Fruit fly (Drosophila melanogaster): Measurements from ENCODE around the gene CG3226.

CG3226 gene

dm6 chrX:6662876-6663551 lies 9.0 kb upstream of the CG3226 start (continued):
- peak; percentile 51; the same call in 1 of the 2 replicates for TF ChIP-seq HLH3B (GFP tag; IDR thresholded peaks at IDR 0.05)
- TF ChIP-seq vnd (GFP tag; IDR thresholded peaks at IDR 0.05; ENCODE audit: partially characterized antibody), result no peak
- no peak for TF ChIP-seq CG8290 (GFP tag; optimal IDR thresholded peaks at IDR 0.05)
- TF ChIP-seq CG8290 (tag; optimal IDR thresholded peaks at IDR 0.05), result peak in 1 of 2 experiments; percentile 46
- TF ChIP-seq Ada2b (GFP tag; IDR thresholded peaks at IDR 0.05), result peak; percentile 49; the same call in 1 of the 2 replicates
- peak; percentile 25 for TF ChIP-seq CG3163 (GFP tag; optimal IDR thresholded peaks at IDR 0.05)
- TF ChIP-seq NC2β (GFP tag; optimal IDR thresholded peaks at IDR 0.05), result no peak
- no peak for TF ChIP-seq hkb (optimal IDR thresholded peaks at IDR 0.05)
- TF ChIP-seq hkb (GFP tag; IDR thresholded peaks at IDR 0.05), result peak; percentile 52
- TF ChIP-seq CG7556 (GFP tag; optimal IDR thresholded peaks at IDR 0.05), result peak; percentile 43
- TF ChIP-seq pho (GFP tag; optimal IDR thresholded peaks at IDR 0.05), result peak; percentile 48
- peak; percentile 45 for TF ChIP-seq CG3847 (GFP tag; IDR thresholded peaks at IDR 0.05)
- TF ChIP-seq abd-A (tag; optimal IDR thresholded peaks at IDR 0.05), result no peak
- TF ChIP-seq schlank (tag; optimal IDR thresholded peaks at IDR 0.05), result no peak
- no peak for TF ChIP-seq pfk (GFP tag; optimal IDR thresholded peaks at IDR 0.05)
- peak; percentile 63; the same call in 1 of the 2 replicates for TF ChIP-seq Ptx1 (GFP tag; IDR thresholded peaks at IDR 0.05)
- TF ChIP-seq HLH4C (GFP tag; IDR thresholded peaks at IDR 0.05; ENCODE audit: partially characterized antibody), result no peak
- peak; percentile 19 for TF ChIP-seq nmo (GFP tag; optimal IDR thresholded peaks at IDR 0.05)
- no peak for TF ChIP-seq z (GFP tag; IDR thresholded peaks at IDR 0.05)
- TF ChIP-seq Xrp1 (GFP tag; IDR thresholded peaks at IDR 0.05), result peak; percentile 46; the same call in 1 of the 2 replicates
- peak in 1 of 2 experiments; percentile 46 for TF ChIP-seq Hr78 (GFP tag; optimal IDR thresholded peaks at IDR 0.05)
- no peak for TF ChIP-seq prd (optimal IDR thresholded peaks at IDR 0.05)
- peak; percentile 55; the same call in 2 of the 3 replicates for TF ChIP-seq prd (GFP tag; IDR thresholded peaks at IDR 0.05)

dm6 chrX:6662378-6662777 lies 8.3 kb upstream of the CG3226 start:
- TF ChIP-seq hb (GFP tag; IDR thresholded peaks at IDR 0.05; ENCODE audit: partially characterized antibody) (no peak), CG12155 (GFP tag; optimal IDR thresholded peaks at IDR 0.05) (no peak), CG7963 (GFP tag; IDR thresholded peaks at IDR 0.05; ENCODE audit: partially characterized antibody) (no peak), disco-r (GFP tag; optimal IDR thresholded peaks at IDR 0.05) (no peak), CG15514 (GFP tag; optimal IDR thresholded peaks at IDR 0.05) (no peak), CTCF (GFP tag; optimal IDR thresholded peaks at IDR 0.05) (no peak), ranshi (GFP tag; IDR thresholded peaks at IDR 0.05) (no peak), CrebB (tag; optimal IDR thresholded peaks at IDR 0.05) (no peak), CG13287 (GFP tag; IDR thresholded peaks at IDR 0.05; ENCODE audit: partially characterized antibody) (no peak), CG18011 (GFP tag; optimal IDR thresholded peaks at IDR 0.05) (no peak), CHES-1-like (GFP tag; optimal IDR thresholded peaks at IDR 0.05) (no peak), CG10462 (GFP tag; optimal IDR thresholded peaks at IDR 0.05) (no peak), CG12659 (GFP tag; optimal IDR thresholded peaks at IDR 0.05) (no peak), CG17802 (tag; optimal IDR thresholded peaks at IDR 0.05) (no peak), zfh2 (GFP tag; optimal IDR thresholded peaks at IDR 0.05) (no peak), CG32532 (GFP tag; IDR thresholded peaks at IDR 0.05) (no peak), CG7786 (GFP tag; optimal IDR thresholded peaks at IDR 0.05) (no peak), CG1647 (GFP tag; optimal IDR thresholded peaks at IDR 0.05) (no peak), CG4730 (GFP tag; IDR thresholded peaks at IDR 0.05) (no peak), dati (GFP tag; IDR thresholded peaks at IDR 0.05) (no peak), CG3726 (GFP tag; IDR thresholded peaks at IDR 0.05) (no peak), sd (tag; optimal IDR thresholded peaks at IDR 0.05) (peak; percentile 4), Lpt (GFP tag; optimal IDR thresholded peaks at IDR 0.05) (no peak), aop (GFP tag; IDR thresholded peaks at IDR 0.05) (no peak), CG10565 (GFP tag; optimal IDR thresholded peaks at IDR 0.05) (no peak), unpg (GFP tag; optimal IDR thresholded peaks at IDR 0.05) (no peak), pnt (GFP tag; optimal IDR thresholded peaks at IDR 0.05) (no peak), bbx (GFP tag; IDR thresholded peaks at IDR 0.05; ENCODE audit: partially characterized antibody) (no peak), mirr (GFP tag; optimal IDR thresholded peaks at IDR 0.05) (peak; percentile 10)

Measured in whole organism, embryonic.